Fruit fly (Drosophila melanogaster) whole organism, pupa: Measurements from ENCODE around the gene Lcp65Aa.
"Not testable (repeated sequence)": the region's sequence is repeated elsewhere in the genome, so short reads cannot be mapped to it uniquely, and the experiment has no call there.

Source experiments
- CG10348 ChIP-seq: fragments of 200-800 bp; sonication (Bioruptor generic); IDR thresholded peaks from 2 replicates; pipeline ENCODE4 v1.3.6; 2022; ENCODE audit warnings: missing biosample characterization, missing genetic modification characterization
- CG12605 ChIP-seq: fragments of 200-800 bp; sonication (Bioruptor generic); IDR thresholded peaks from 2 replicates; pipeline ENCODE4 v1.3.6; 2022; ENCODE audit warnings: missing biosample characterization, missing genetic modification characterization
- CG13204 ChIP-seq: fragments of 200-800 bp; sonication (Bioruptor generic); optimal IDR thresholded peaks from 2 replicates; lab custom pipeline; 2018; ENCODE audit warnings: missing biosample characterization, mild to moderate bottlenecking, missing genetic modification characterization, moderate library complexity
- CG14655 ChIP-seq: fragments of 200-800 bp; sonication (Bioruptor generic); optimal IDR thresholded peaks from 3 replicates; lab custom pipeline; 2017; ENCODE audit warnings: mild to moderate bottlenecking, missing biosample characterization, missing genetic modification reagents, missing genetic modification characterization
- CG15710 ChIP-seq: fragments of 200-800 bp; sonication (Bioruptor generic); optimal IDR thresholded peaks from 2 replicates; lab custom pipeline; 2018; ENCODE audit warnings: missing biosample characterization, mild to moderate bottlenecking, missing genetic modification characterization, moderate library complexity
- CG17806 ChIP-seq: fragments of 200-800 bp; sonication (Bioruptor generic); optimal IDR thresholded peaks from 2 replicates; lab custom pipeline; 2018; ENCODE audit warnings: missing biosample characterization, mild to moderate bottlenecking, missing genetic modification characterization, moderate library complexity
- CG32121 ChIP-seq: fragments of 200-800 bp; sonication (Bioruptor generic); IDR thresholded peaks from 2 replicates; pipeline ENCODE4 v1.3.6; 2022; ENCODE audit warnings: missing biosample characterization, missing genetic modification characterization
- CG34367 ChIP-seq: fragments of 200-800 bp; sonication (Bioruptor generic); optimal IDR thresholded peaks from 2 replicates; lab custom pipeline; 2018; ENCODE audit warnings: missing biosample characterization, mild to moderate bottlenecking, missing genetic modification characterization
- CG4496 ChIP-seq: fragments of 200-800 bp; sonication (Bioruptor generic); IDR thresholded peaks from 3 replicates; pipeline ENCODE4 v1.3.6; 2022; ENCODE audit warnings: missing biosample characterization, missing genetic modification characterization
- CG8159 ChIP-seq: fragments of 200-800 bp; sonication (Bioruptor generic); optimal IDR thresholded peaks from 3 replicates; lab custom pipeline; 2018; ENCODE audit warnings: missing biosample characterization, mild to moderate bottlenecking, missing genetic modification characterization, moderate library complexity
- CG8301 ChIP-seq: fragments of 200-800 bp; sonication (Bioruptor generic); optimal IDR thresholded peaks from 2 replicates; lab custom pipeline; 2018; ENCODE audit warnings: missing biosample characterization, mild to moderate bottlenecking, missing genetic modification characterization
- CG9948 ChIP-seq: fragments of 200-800 bp; sonication (Bioruptor generic); optimal IDR thresholded peaks from 2 replicates; lab custom pipeline; 2018; ENCODE audit warnings: missing biosample characterization, mild to moderate bottlenecking, missing genetic modification characterization, moderate library complexity
- D1 ChIP-seq: fragments of 200-800 bp; sonication (Bioruptor generic); optimal IDR thresholded peaks from 2 replicates; lab custom pipeline; 2018; ENCODE audit warnings: missing biosample characterization, mild to moderate bottlenecking, missing genetic modification characterization, moderate library complexity
- EcR ChIP-seq: fragments of 200-800 bp; sonication (Bioruptor generic); optimal IDR thresholded peaks from 3 replicates; lab custom pipeline; 2019; ENCODE audit warnings: missing biosample characterization, missing genetic modification characterization, mild to moderate bottlenecking, moderate library complexity, missing genetic modification reagents
- Ets98B ChIP-seq: fragments of 200-800 bp; sonication (Bioruptor generic); IDR thresholded peaks from 2 replicates; pipeline ENCODE4 v1.3.6; 2022; ENCODE audit warnings: missing biosample characterization, missing genetic modification characterization
- Pif1A ChIP-seq: fragments of 200-800 bp; sonication (Bioruptor generic); optimal IDR thresholded peaks from 3 replicates; lab custom pipeline; 2016; ENCODE audit warnings: missing biosample characterization, missing genetic modification characterization
- Pif1B ChIP-seq: fragments of 200-800 bp; sonication (Bioruptor generic); optimal IDR thresholded peaks from 3 replicates; lab custom pipeline; 2016; ENCODE audit warnings: missing biosample characterization, missing genetic modification characterization
- Snoo ChIP-seq: fragments of 200-800 bp; sonication (Bioruptor generic); optimal IDR thresholded peaks from 3 replicates; lab custom pipeline; 2017; ENCODE audit warnings: missing biosample characterization, mild to moderate bottlenecking, missing genetic modification characterization, inconsistent platforms
- fd96Ca ChIP-seq: fragments of 200-800 bp; sonication (Bioruptor generic); IDR thresholded peaks from 3 replicates; pipeline ENCODE4 v1.3.6; 2022; ENCODE audit warnings: missing biosample characterization, missing genetic modification characterization
- gl ChIP-seq: fragments of 200-800 bp; sonication (Bioruptor generic); optimal IDR thresholded peaks from 2 replicates; lab custom pipeline; 2018; ENCODE audit warnings: missing biosample characterization, mild to moderate bottlenecking, missing genetic modification characterization
- rn ChIP-seq: fragments of 200-800 bp; sonication (Bioruptor generic); IDR thresholded peaks from 2 replicates; pipeline ENCODE4 v1.3.6; 2022; ENCODE audit warnings: missing biosample characterization, missing genetic modification characterization

Gene Lcp65Aa

DNA sequence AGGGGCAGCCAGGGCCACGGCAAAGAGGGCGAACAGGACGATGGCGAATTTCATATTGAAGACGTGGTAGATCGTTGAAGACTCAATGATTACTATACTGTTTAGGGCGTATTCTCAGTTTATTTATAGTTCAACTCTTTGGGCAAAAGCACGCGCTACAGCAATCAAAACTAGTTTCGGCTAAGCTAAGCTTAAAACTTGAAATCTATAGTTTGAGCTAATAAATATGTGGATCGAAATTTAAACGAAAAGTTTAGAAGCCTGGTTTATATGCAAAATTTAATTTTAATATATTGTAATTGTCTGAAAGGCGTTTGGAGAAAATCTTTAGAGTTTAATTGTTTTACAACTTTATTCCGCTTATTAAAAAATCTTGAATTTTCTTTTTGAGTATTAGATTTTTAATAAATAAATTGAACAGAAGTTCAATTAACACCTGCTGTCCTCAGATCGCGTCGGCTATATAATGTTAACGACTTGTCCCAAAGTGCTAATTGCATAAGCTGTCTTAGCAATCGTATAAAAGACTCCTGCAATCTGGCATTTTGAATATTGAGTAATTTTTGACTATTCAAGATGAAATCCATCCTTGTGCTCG is at the start of gene Lcp65Aa, which contains the start of gene Cpr65Ax2:
Lcp65Aa (plus strand) TSS at position 548 of the 598 bp plus-strand sequence.
Cpr65Ax2 (minus strand) TSS at position 101 of the 598 bp plus-strand sequence.
- not testable (repeated sequence) for TF ChIP-seq Snoo (tag; lab: Kevin White, UChicago); CG4496; Ets98B (GFP tag; lab: Robert Waterston, UW)

DNA sequence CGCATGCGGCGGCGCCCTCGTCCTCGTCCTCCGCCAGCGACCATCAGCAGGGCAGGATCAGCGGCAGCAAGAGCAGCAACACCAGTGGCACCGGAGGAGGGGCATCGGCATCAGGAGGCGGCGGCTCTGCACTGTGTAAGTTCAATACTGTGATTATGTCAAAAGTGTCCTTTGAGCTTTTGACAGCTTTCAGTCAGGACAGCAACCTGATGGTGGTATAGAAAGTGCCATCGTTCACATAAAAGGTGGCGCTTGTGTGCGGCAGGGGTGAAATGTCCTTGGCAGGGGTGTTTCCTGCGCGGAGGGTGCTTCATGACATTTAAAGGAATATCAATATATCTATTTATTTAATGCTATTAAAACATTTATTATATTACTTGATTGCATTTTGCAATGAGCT is 47.4 kb upstream of the Lcp65Aa start:
- TF ChIP-seq Pif1A (GFP tag; lab: Kevin White, UChicago) = no peak
- TF ChIP-seq rn (GFP tag; lab: Robert Waterston, UW) = no peak
- TF ChIP-seq CG15710 (tag; lab: Kevin White, UChicago) = no peak
- no peak for TF ChIP-seq Ets98B (GFP tag; lab: Robert Waterston, UW)
- TF ChIP-seq CG14655 (GFP tag; lab: Kevin White, UChicago) = no peak
- no peak for TF ChIP-seq CG13204
- no peak for TF ChIP-seq CG10348 (GFP tag; lab: Robert Waterston, UW)
- no peak for TF ChIP-seq CG12605 (GFP tag; lab: Robert Waterston, UW)
- TF ChIP-seq CG34367 (tag; lab: Kevin White, UChicago) = no peak
- no peak for TF ChIP-seq CG8159 (tag; lab: Kevin White, UChicago)
- TF ChIP-seq fd96Ca (GFP tag; lab: Robert Waterston, UW) = no peak
- TF ChIP-seq D1 (tag; lab: Kevin White, UChicago) = no peak
- no peak for TF ChIP-seq CG4496
- no peak for TF ChIP-seq gl
- no peak for TF ChIP-seq Pif1B
- TF ChIP-seq CG17806 (tag; lab: Kevin White, UChicago) = no peak
- no peak for TF ChIP-seq CG8301 (tag; lab: Kevin White, UChicago)
- TF ChIP-seq EcR (GFP tag; lab: Kevin White, UChicago) = no peak

- TF ChIP-seq CG34367 (tag; lab: Kevin White, UChicago) (no peak), Ets98B (GFP tag; lab: Robert Waterston, UW) (no peak), CG8301 (tag; lab: Kevin White, UChicago) (no peak), Snoo (tag; lab: Kevin White, UChicago) (no peak), CG13204 (no peak), gl (no peak), CG9948 (no peak), CG14655 (GFP tag; lab: Kevin White, UChicago) (no peak), Pif1B (no peak), CG32121 (GFP tag; lab: Robert Waterston, UW) (no peak)
Observed at dm6 chr3L:6104551-6104950, 46.6 kb upstream of the Lcp65Aa start.

DNA sequence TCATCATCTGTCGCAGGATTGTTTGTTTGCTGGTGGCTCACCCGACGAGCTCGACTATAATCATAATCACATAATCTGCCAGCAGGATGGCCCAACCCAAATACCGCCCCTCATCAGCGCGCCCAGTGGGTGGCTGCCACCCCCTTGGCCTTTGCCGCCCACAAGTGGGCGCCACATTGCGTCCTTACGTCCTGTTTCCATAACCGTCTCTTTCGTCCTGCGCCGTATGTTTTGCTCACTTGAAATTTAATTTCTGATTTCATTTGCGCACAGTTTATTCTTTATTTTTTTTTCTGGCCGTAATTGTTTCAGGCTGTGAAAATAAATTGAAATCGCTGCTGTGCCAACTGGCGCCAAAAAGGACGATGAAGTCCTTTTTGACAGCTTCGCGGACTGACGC is 45.7 kb upstream of the Lcp65Aa start:
- TF ChIP-seq CG9948 = no peak
- TF ChIP-seq CG4496 = no peak
- no peak for TF ChIP-seq CG17806 (tag; lab: Kevin White, UChicago)
- no peak for TF ChIP-seq CG32121 (GFP tag; lab: Robert Waterston, UW)
- TF ChIP-seq EcR (GFP tag; lab: Kevin White, UChicago) = no peak
- TF ChIP-seq CG8301 (tag; lab: Kevin White, UChicago) = no peak
- TF ChIP-seq CG10348 (GFP tag; lab: Robert Waterston, UW) = no peak
- no peak for TF ChIP-seq Snoo (tag; lab: Kevin White, UChicago)
- no peak for TF ChIP-seq Ets98B (GFP tag; lab: Robert Waterston, UW)
- TF ChIP-seq fd96Ca (GFP tag; lab: Robert Waterston, UW) = no peak
- TF ChIP-seq Pif1A (GFP tag; lab: Kevin White, UChicago) = no peak
- no peak for TF ChIP-seq CG15710 (tag; lab: Kevin White, UChicago)
- no peak for TF ChIP-seq CG13204
- TF ChIP-seq CG34367 (tag; lab: Kevin White, UChicago) = no peak
- no peak for TF ChIP-seq CG8159 (tag; lab: Kevin White, UChicago)
- TF ChIP-seq rn (GFP tag; lab: Robert Waterston, UW) = no peak
- no peak for TF ChIP-seq CG12605 (GFP tag; lab: Robert Waterston, UW)
- TF ChIP-seq Pif1B = no peak

DNA sequence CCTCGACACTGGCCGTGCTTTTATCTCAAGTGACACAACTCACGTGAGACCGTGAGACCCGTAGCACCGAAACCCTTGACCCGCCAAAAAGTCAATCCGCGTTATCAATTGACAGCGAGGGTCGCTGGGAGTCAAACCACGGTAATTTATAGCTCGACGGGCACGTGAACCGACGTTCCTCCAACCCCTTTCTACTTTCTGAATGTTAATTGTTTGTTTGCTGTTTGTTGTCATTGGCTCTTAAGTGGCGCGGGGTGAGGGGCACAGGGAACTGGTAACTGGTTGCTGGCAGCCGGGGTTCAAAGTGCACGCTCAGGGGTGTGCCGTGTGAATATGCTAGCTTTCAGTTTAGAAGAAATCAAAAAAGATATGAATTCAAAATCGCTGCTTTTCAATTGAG is 44.4 kb upstream of the Lcp65Aa start:
- TF ChIP-seq Pif1A (GFP tag; lab: Kevin White, UChicago) (no peak), Ets98B (GFP tag; lab: Robert Waterston, UW) (no peak), CG8159 (tag; lab: Kevin White, UChicago) (no peak), fd96Ca (GFP tag; lab: Robert Waterston, UW) (no peak), D1 (tag; lab: Kevin White, UChicago) (no peak), gl (no peak), CG8301 (tag; lab: Kevin White, UChicago) (no peak), CG34367 (tag; lab: Kevin White, UChicago) (no peak), CG12605 (GFP tag; lab: Robert Waterston, UW) (no peak), CG13204 (no peak), Pif1B (no peak)

DNA sequence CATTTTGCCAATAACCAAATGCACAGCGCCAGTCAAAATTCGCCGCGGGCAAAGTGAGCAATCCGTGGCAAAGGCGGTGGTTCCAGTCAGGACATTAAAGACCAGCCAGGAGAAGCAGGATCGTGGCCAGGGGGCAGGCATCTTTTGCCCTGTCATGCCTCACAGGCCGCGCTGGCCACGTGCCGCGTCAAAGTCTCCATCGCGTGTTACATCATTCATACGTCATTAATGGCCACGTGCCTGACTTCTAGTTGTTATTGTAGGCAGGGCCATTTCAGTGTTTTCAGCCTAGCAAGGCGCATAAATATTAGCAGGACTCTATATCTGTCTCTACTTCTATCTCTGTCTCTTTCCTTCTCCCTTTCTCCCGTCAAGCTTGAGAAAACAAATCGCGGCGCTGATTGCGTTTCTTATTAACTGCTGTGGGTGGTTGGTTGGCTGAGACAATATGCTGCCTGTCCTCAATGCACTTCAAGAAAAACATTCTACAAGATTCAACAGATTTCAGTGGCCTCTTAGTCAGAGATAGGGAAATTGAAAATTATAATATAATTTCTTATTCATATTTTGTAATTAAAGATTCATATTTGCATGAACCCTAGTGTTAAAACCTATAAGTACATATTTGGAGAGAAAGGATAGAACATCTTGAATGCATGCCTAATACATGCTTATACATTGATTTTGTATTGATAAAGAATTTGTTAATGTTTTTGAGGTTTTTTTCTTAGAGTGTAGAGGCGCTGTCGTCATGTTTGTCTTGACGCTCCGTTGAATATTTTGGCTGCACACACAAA is 42.6 kb upstream of the Lcp65Aa start:
- no peak for TF ChIP-seq CG14655 (GFP tag; lab: Kevin White, UChicago)
